Worm (Caenorhabditis elegans) whole organism, mixed stage, embryonic: ENCODE measurements around the gene F52D1.2.

ENCODE experiments used
- M03D4.4 ChIP-seq: sonication (generic microtip); optimal IDR thresholded peaks from 2 replicates; lab custom pipeline; 2017; ENCODE audit warnings: mild to moderate bottlenecking, missing genetic modification characterization, missing compliant biosample characterization
- bed-3 ChIP-seq: fragments of 200-800 bp; sonication (Bioruptor generic); optimal IDR thresholded peaks from 3 replicates; lab custom pipeline; 2018; ENCODE audit warnings: mild to moderate bottlenecking, missing genetic modification characterization, moderate library complexity, missing compliant biosample characterization
- blmp-1 ChIP-seq: fragments of 150-350 bp; optimal IDR thresholded peaks from 2 replicates; lab custom pipeline; 2014; ENCODE audit warnings: missing biosample characterization, missing genetic modification characterization
- ceh-39 ChIP-seq: fragments of 150-350 bp; optimal IDR thresholded peaks from 2 replicates; lab custom pipeline; 2014; ENCODE audit warnings: missing biosample characterization, missing genetic modification characterization
- ceh-43 ChIP-seq: fragments of 200-800 bp; sonication (Bioruptor generic); optimal IDR thresholded peaks from 2 replicates; lab custom pipeline; 2018; ENCODE audit warnings: mild to moderate bottlenecking, missing genetic modification characterization, moderate library complexity, missing compliant biosample characterization
- ceh-83 ChIP-seq: fragments of 200-800 bp; sonication (Bioruptor generic); optimal IDR thresholded peaks from 2 replicates; lab custom pipeline; 2018; ENCODE audit warnings: mild to moderate bottlenecking, missing genetic modification characterization, missing compliant biosample characterization
- ces-1 ChIP-seq: fragments of 150-350 bp; optimal IDR thresholded peaks from 2 replicates; lab custom pipeline; 2014; ENCODE audit warnings: missing biosample characterization, missing genetic modification reagents, missing genetic modification characterization
- cnd-1 ChIP-seq: fragments of 200-800 bp; sonication (Bioruptor generic); optimal IDR thresholded peaks from 2 replicates; lab custom pipeline; 2018; ENCODE audit warnings: mild to moderate bottlenecking, missing genetic modification characterization, missing compliant biosample characterization
- drap-1 ChIP-seq: fragments of 200-800 bp; sonication (Bioruptor generic); optimal IDR thresholded peaks from 3 replicates; lab custom pipeline; 2018; ENCODE audit warnings: mild to moderate bottlenecking, missing genetic modification characterization, missing compliant biosample characterization
- elt-1 ChIP-seq: sonication (generic microtip); optimal IDR thresholded peaks from 2 replicates; lab custom pipeline; 2017; ENCODE audit warnings: missing genetic modification characterization, mild to moderate bottlenecking, missing compliant biosample characterization, antibody characterized with exemption, moderate library complexity, borderline replicate concordance; ENCODE audit not compliant: insufficient read depth
- elt-3 ChIP-seq: fragments of 150-350 bp; optimal IDR thresholded peaks from 2 replicates; lab custom pipeline; 2014; ENCODE audit warnings: missing biosample characterization, missing genetic modification characterization
- flh-1 ChIP-seq: fragments of 200-800 bp; sonication (Bioruptor generic); optimal IDR thresholded peaks from 2 replicates; lab custom pipeline; 2018; ENCODE audit warnings: mild to moderate bottlenecking, missing genetic modification characterization, moderate library complexity, missing compliant biosample characterization
- ham-2 ChIP-seq: fragments of 200-800 bp; sonication (Bioruptor generic); optimal IDR thresholded peaks from 2 replicates; lab custom pipeline; 2018; ENCODE audit warnings: mild to moderate bottlenecking, missing genetic modification characterization, missing compliant biosample characterization
- hlh-1 ChIP-seq: fragments of 150-350 bp; optimal IDR thresholded peaks from 2 replicates; lab custom pipeline; 2014; ENCODE audit warnings: missing biosample characterization, missing genetic modification reagents, missing genetic modification characterization
- lin-13 ChIP-seq: fragments of 150-350 bp; optimal IDR thresholded peaks from 2 replicates; lab custom pipeline; 2014; ENCODE audit warnings: missing biosample characterization, missing genetic modification characterization
- lin-32 ChIP-seq: fragments of 200-800 bp; sonication (Bioruptor generic); optimal IDR thresholded peaks from 2 replicates; lab custom pipeline; 2018; ENCODE audit warnings: mild to moderate bottlenecking, missing genetic modification characterization, missing compliant biosample characterization
- lsy-2 ChIP-seq: fragments of 150-350 bp; optimal IDR thresholded peaks from 2 replicates; lab custom pipeline; 2014; ENCODE audit warnings: missing biosample characterization, missing genetic modification characterization
- mab-5 ChIP-seq: fragments of 150-350 bp; optimal IDR thresholded peaks from 2 replicates; lab custom pipeline; 2014; ENCODE audit warnings: missing biosample characterization, missing genetic modification characterization
- mep-1 ChIP-seq: fragments of 150-350 bp; optimal IDR thresholded peaks from 2 replicates; lab custom pipeline; 2017; ENCODE audit warnings: missing biosample characterization, missing genetic modification reagents, missing genetic modification characterization, inconsistent platforms
- mls-2 ChIP-seq: sonication (generic microtip); optimal IDR thresholded peaks from 2 replicates; lab custom pipeline; 2016; ENCODE audit warnings: mild to moderate bottlenecking, missing genetic modification characterization, moderate library complexity, missing compliant biosample characterization
- nhr-12 ChIP-seq: fragments of 150-350 bp; optimal IDR thresholded peaks from 2 replicates; lab custom pipeline; 2014; ENCODE audit warnings: missing biosample characterization, missing genetic modification characterization
- nhr-2 ChIP-seq: fragments of 150-350 bp; optimal IDR thresholded peaks from 2 replicates; lab custom pipeline; 2014; ENCODE audit warnings: missing biosample characterization, missing genetic modification characterization
- nhr-237 ChIP-seq: fragments of 150-350 bp; optimal IDR thresholded peaks from 2 replicates; lab custom pipeline; 2014; ENCODE audit warnings: missing biosample characterization, missing genetic modification characterization
- nhr-28 ChIP-seq: fragments of 150-350 bp; optimal IDR thresholded peaks from 2 replicates; lab custom pipeline; 2014; ENCODE audit warnings: missing biosample characterization, missing genetic modification characterization
- nhr-76 ChIP-seq: sonication (generic microtip); optimal IDR thresholded peaks from 2 replicates; lab custom pipeline; 2017; ENCODE audit warnings: missing biosample characterization, missing genetic modification characterization
- pha-4 ChIP-seq: fragments of 150-350 bp; optimal IDR thresholded peaks from 2 replicates; lab custom pipeline; 2018; ENCODE audit warnings: missing biosample characterization, missing genetic modification reagents, missing genetic modification characterization
- sem-2 ChIP-seq: fragments of 200-800 bp; sonication (Bioruptor generic); optimal IDR thresholded peaks from 2 replicates; lab custom pipeline; 2018; ENCODE audit warnings: mild to moderate bottlenecking, missing genetic modification characterization, missing compliant biosample characterization
- snpc-4 ChIP-seq: fragments of 150-350 bp; optimal IDR thresholded peaks from 2 replicates; lab custom pipeline; 2014; ENCODE audit warnings: missing biosample characterization, missing genetic modification characterization
- sptf-1 ChIP-seq: sonication (generic microtip); optimal IDR thresholded peaks from 2 replicates; lab custom pipeline; 2017; ENCODE audit warnings: mild to moderate bottlenecking, missing genetic modification characterization, moderate library complexity, missing compliant biosample characterization
- tbx-8 ChIP-seq: fragments of 200-800 bp; sonication (Bioruptor generic); optimal IDR thresholded peaks from 2 replicates; lab custom pipeline; 2018; ENCODE audit warnings: mild to moderate bottlenecking, missing genetic modification characterization, moderate library complexity, missing compliant biosample characterization
- unc-120 ChIP-seq: sonication (generic microtip); optimal IDR thresholded peaks from 2 replicates; lab custom pipeline; 2017; ENCODE audit warnings: missing genetic modification characterization, missing compliant biosample characterization; ENCODE audit not compliant: poor library complexity, severe bottlenecking
- unc-39 ChIP-seq: fragments of 150-350 bp; optimal IDR thresholded peaks from 2 replicates; lab custom pipeline; 2014; ENCODE audit warnings: missing biosample characterization, missing genetic modification characterization
- unc-62 ChIP-seq: fragments of 150-350 bp; optimal IDR thresholded peaks from 2 replicates; lab custom pipeline; 2014; ENCODE audit warnings: missing biosample characterization, missing genetic modification reagents, missing genetic modification characterization
- zip-8 ChIP-seq: fragments of 150-350 bp; optimal IDR thresholded peaks from 2 replicates; lab custom pipeline; 2014; ENCODE audit warnings: missing biosample characterization, missing genetic modification characterization
- ztf-11 ChIP-seq: fragments of 150-350 bp; optimal IDR thresholded peaks from 2 replicates; lab custom pipeline; 2014; ENCODE audit warnings: missing biosample characterization, missing genetic modification characterization

Gene F52D1.2

ce11 chrX:449820-450219 is at the start of gene F52D1.2:
Gene F52D1.2 (minus strand): TSS chrX:450212.
- TF ChIP-seq ceh-83 (GFP tag; lab: Kevin White, UChicago): no peak
- TF ChIP-seq unc-120 (tag; lab: Kevin White, UChicago): no peak
- TF ChIP-seq ces-1 (GFP tag; lab: Kevin White, UChicago): no peak

ce11 chrX:498640-499039 is 48.6 kb upstream of the F52D1.2 start:
- TF ChIP-seq sptf-1 (tag; lab: Kevin White, UChicago) (no peak), drap-1 (GFP tag; lab: Kevin White, UChicago) (no peak), unc-62 (GFP tag; lab: Kevin White, UChicago) (peak; percentile 2)

ce11 chrX:496795-497194 is 46.8 kb upstream of the F52D1.2 start:
- TF ChIP-seq lin-32 (GFP tag; lab: Kevin White, UChicago) (no peak), M03D4.4 (no peak), flh-1 (GFP tag; lab: Kevin White, UChicago) (no peak), elt-3 (tag; lab: Kevin White, UChicago) (no peak), ceh-43 (GFP tag; lab: Kevin White, UChicago) (no peak), nhr-2 (tag; lab: Kevin White, UChicago) (no peak), ceh-83 (GFP tag; lab: Kevin White, UChicago) (no peak), elt-1 (tag; lab: Kevin White, UChicago) (no peak), ham-2 (GFP tag; lab: Kevin White, UChicago) (no peak), bed-3 (GFP tag; lab: Kevin White, UChicago) (no peak), cnd-1 (no peak), ztf-11 (tag; lab: Kevin White, UChicago) (no peak), zip-8 (tag; lab: Kevin White, UChicago) (no peak)

ce11 chrX:492919-493318 is 42.9 kb upstream of the F52D1.2 start, which contains the start of gene B0310.1:
Gene B0310.1 (plus strand): TSS chrX:493228.
- no peak for TF ChIP-seq tbx-8 (GFP tag; lab: Kevin White, UChicago)
- TF ChIP-seq nhr-28 (tag; lab: Kevin White, UChicago): no peak
- TF ChIP-seq unc-62 (GFP tag; lab: Kevin White, UChicago): peak; percentile 68
- no peak for TF ChIP-seq M03D4.4
- peak; percentile 79 for TF ChIP-seq hlh-1 (tag; lab: Kevin White, UChicago)
- no peak for TF ChIP-seq ztf-11 (tag; lab: Kevin White, UChicago)
- TF ChIP-seq unc-120 (tag; lab: Kevin White, UChicago): peak; percentile 66

ce11 chrX:489635-490105 is 39.7 kb upstream of the F52D1.2 start, which contains the start of gene egl-17:
Gene egl-17 (plus strand): TSS chrX:489685.
- TF ChIP-seq ceh-83 (GFP tag; lab: Kevin White, UChicago) (peak; percentile 96), sem-2 (GFP tag; lab: Kevin White, UChicago) (peak; percentile 87), elt-3 (tag; lab: Kevin White, UChicago) (peak; percentile 34), snpc-4 (tag; lab: Kevin White, UChicago) (no peak), sptf-1 (tag; lab: Kevin White, UChicago) (peak; percentile 97), hlh-1 (tag; lab: Kevin White, UChicago) (peak; percentile 21), ztf-11 (tag; lab: Kevin White, UChicago) (peak; percentile 46), tbx-8 (GFP tag; lab: Kevin White, UChicago) (peak; percentile 91), nhr-12 (peak; percentile 71), M03D4.4 (peak; percentile 94), ceh-43 (GFP tag; lab: Kevin White, UChicago) (peak; percentile 91), pha-4 (peak; percentile 57), cnd-1 (peak; percentile 96), ceh-39 (tag; lab: Kevin White, UChicago) (no peak), nhr-28 (tag; lab: Kevin White, UChicago) (peak; percentile 41), mab-5 (tag; lab: Kevin White, UChicago) (no peak), lin-13 (tag; lab: Kevin White, UChicago) (peak; percentile 20), nhr-76 (tag; lab: Kevin White, UChicago) (no peak), unc-62 (GFP tag; lab: Kevin White, UChicago) (peak; percentile 74), ham-2 (GFP tag; lab: Kevin White, UChicago) (peak; percentile 88), mep-1 (tag; lab: Kevin White, UChicago) (peak; percentile 64), unc-120 (tag; lab: Kevin White, UChicago) (peak; percentile 88), nhr-2 (tag; lab: Kevin White, UChicago) (no peak), blmp-1 (no peak), unc-39 (no peak), elt-1 (tag; lab: Kevin White, UChicago) (no peak), nhr-237 (tag; lab: Kevin White, UChicago) (peak; percentile 41), bed-3 (GFP tag; lab: Kevin White, UChicago) (peak; percentile 89), flh-1 (GFP tag; lab: Kevin White, UChicago) (peak; percentile 88), ces-1 (GFP tag; lab: Kevin White, UChicago) (peak; percentile 61), zip-8 (tag; lab: Kevin White, UChicago) (no peak), drap-1 (GFP tag; lab: Kevin White, UChicago) (peak; percentile 97), lsy-2 (tag; lab: Kevin White, UChicago) (peak; percentile 46), lin-32 (GFP tag; lab: Kevin White, UChicago) (peak; percentile 91), mls-2 (tag; lab: Kevin White, UChicago) (peak; percentile 97)
